Worm (Caenorhabditis elegans): ENCODE data around the gene sto-1.

DNA sequence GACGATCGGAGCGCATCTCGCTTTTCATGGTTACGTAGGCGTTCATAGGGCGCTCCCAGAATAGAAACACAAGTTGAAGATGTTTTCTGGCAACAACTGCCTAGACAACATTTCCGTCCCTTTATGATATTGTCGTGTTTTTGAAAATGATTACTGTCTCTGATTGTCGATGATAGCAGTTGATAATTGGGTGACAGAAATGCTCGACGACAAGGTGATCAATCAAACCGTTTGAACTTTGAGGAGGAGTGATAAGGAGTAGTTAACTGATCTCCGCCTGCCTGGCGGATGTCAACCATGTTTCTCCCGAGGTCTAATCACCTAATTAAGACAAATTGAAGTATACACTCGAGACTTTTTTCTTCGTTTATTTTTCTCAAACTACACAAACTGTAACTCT, 21.3 kb downstream of the sto-1 start:
- TF ChIP-seq him-1 (tag; optimal IDR thresholded peaks at IDR 0.05) (no peak), dao-5 (tag; optimal IDR thresholded peaks at IDR 0.05) (no peak), W03F9.2 (tag; optimal IDR thresholded peaks at IDR 0.05) (no peak)
